Fruit fly (Drosophila melanogaster) whole organism, adult: ENCODE measurements around the gene CG10338.

ENCODE experiments used
- CG33017 ChIP-seq: fragments of 200-800 bp; sonication (Bioruptor generic); optimal IDR thresholded peaks from 2 replicates; lab custom pipeline; 2018; ENCODE audit warnings: missing biosample characterization, mild to moderate bottlenecking, missing genetic modification characterization, moderate library complexity
- CG5204 ChIP-seq: fragments of 200-800 bp; sonication (Bioruptor generic); optimal IDR thresholded peaks from 2 replicates; lab custom pipeline; 2016; ENCODE audit warnings: missing biosample characterization, missing genetic modification characterization
- CG7045 ChIP-seq: fragments of 200-800 bp; sonication (Bioruptor generic); optimal IDR thresholded peaks from 2 replicates; lab custom pipeline; 2017; ENCODE audit warnings: missing biosample characterization, mild to moderate bottlenecking, missing genetic modification characterization
- Clk ChIP-seq: fragments of 200-800 bp; sonication (Bioruptor generic); optimal IDR thresholded peaks from 2 replicates; lab custom pipeline; 2017; ENCODE audit warnings: missing biosample characterization, missing genetic modification characterization
- Crg-1 ChIP-seq: fragments of 200-800 bp; sonication (Bioruptor generic); optimal IDR thresholded peaks from 2 replicates; lab custom pipeline; 2016; ENCODE audit warnings: missing biosample characterization, missing genetic modification characterization
- bab1 ChIP-seq: fragments of 200-800 bp; sonication (Bioruptor generic); optimal IDR thresholded peaks from 3 replicates; lab custom pipeline; 2019; ENCODE audit warnings: missing biosample characterization, mild to moderate bottlenecking, missing genetic modification characterization, moderate library complexity
- cic ChIP-seq: fragments of 200-800 bp; sonication (Bioruptor generic); optimal IDR thresholded peaks from 2 replicates; lab custom pipeline; 2017; ENCODE audit warnings: missing biosample characterization, mild to moderate bottlenecking, missing genetic modification characterization, moderate library complexity
- kay ChIP-seq: fragments of 200-800 bp; sonication (Bioruptor generic); peaks from one replicate; lab custom pipeline; 2016; ENCODE audit warnings: missing biosample characterization, missing genetic modification characterization, borderline replicate concordance
- ovo ChIP-seq: fragments of 200-800 bp; sonication (Bioruptor generic); optimal IDR thresholded peaks from 2 replicates; lab custom pipeline; 2016; ENCODE audit warnings: missing biosample characterization, missing genetic modification characterization
- tj ChIP-seq: fragments of 200-800 bp; sonication (Bioruptor generic); optimal IDR thresholded peaks from 3 replicates; lab custom pipeline; 2017; ENCODE audit warnings: missing biosample characterization, mild to moderate bottlenecking, missing genetic modification characterization, moderate library complexity

dm6 chr2L:18717365-18718011 lies 22.0 kb downstream of the CG10338 start:
- TF ChIP-seq CG5204 (GFP tag; lab: Kevin White, UChicago), result no peak
- TF ChIP-seq CG7045 (GFP tag; lab: Kevin White, UChicago), result no peak
- no peak for TF ChIP-seq tj (GFP tag; lab: Kevin White, UChicago)
- TF ChIP-seq bab1 (GFP tag; lab: Kevin White, UChicago), result no peak
- TF ChIP-seq cic (GFP tag; lab: Kevin White, UChicago), result no peak
- TF ChIP-seq ovo (GFP tag; lab: Kevin White, UChicago), result no peak
- TF ChIP-seq Crg-1 (GFP tag; lab: Kevin White, UChicago), result no peak
- no peak for TF ChIP-seq CG33017 (tag; lab: Kevin White, UChicago)
- no peak for TF ChIP-seq Clk (GFP tag; lab: Kevin White, UChicago)
- TF ChIP-seq kay (GFP tag; lab: Kevin White, UChicago), result no peak
